In the genomic region with DNA sequence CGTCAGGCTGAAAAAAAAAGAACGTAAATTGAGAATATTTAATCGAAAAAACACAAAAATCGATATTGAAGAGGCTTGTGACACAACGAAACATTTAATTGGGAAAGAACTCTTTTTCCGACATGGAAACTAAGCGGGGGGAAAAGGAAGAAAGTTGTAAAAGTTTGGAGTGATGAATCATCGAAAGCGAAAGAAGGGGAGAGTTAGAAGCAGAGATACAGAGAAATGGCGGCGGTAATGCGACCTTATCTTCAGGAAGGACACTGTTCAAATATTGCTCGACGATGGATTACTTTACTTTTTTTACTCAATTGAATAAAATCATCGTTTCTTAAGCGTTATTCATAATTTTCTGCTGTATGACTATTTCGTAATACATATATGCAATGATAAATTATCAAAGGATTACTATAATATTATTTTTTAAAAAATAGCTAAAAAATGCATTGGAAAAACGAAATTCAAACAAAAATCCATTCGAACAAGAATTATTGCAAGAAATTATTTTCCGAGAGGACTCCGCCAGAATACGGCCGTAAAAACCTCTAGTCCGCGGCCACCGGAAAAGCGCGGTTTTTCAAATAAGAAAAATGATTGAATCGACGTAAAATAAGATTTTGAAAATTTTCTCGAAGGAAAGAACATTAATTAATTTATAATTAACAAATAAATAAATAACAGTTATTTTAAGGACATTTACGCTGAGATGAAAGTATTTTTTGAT, we compare ENCODE assay signal across 2 worm cellular contexts.
TF ChIP-seq lines count a peak whose summit lies in the region.

A gene (minus strand): TSS at position 13 of the 724 bp plus-strand sequence.

TF ChIP-seq in whole organism, L1 larva, 84 proteins besides CTCF, POLR2A, EP300 and RAD21 (continued from another document):
- TF ChIP-seq mab-9 (GFP tag; IDR thresholded peaks at IDR 0.05; lab: Robert Waterston, UW) (peak; percentile 87), tbx-2 (tag; optimal IDR thresholded peaks at IDR 0.05; lab: Kevin White, UChicago) (peak; percentile 94), nhr-84 (tag; optimal IDR thresholded peaks at IDR 0.05; lab: Kevin White, UChicago) (no peak), ceh-63 (GFP tag; optimal IDR thresholded peaks at IDR 0.05; lab: Kevin White, UChicago) (no peak), lsy-2 (tag; optimal IDR thresholded peaks at IDR 0.05; lab: Kevin White, UChicago) (peak; percentile 74 to 87), unc-130 (tag; optimal IDR thresholded peaks at IDR 0.05; lab: Kevin White, UChicago) (peak; percentile 28), grh-1 (GFP tag; IDR thresholded peaks at IDR 0.05; lab: Robert Waterston, UW) (peak; percentile 83), ztf-11 (tag; optimal IDR thresholded peaks at IDR 0.05; lab: Kevin White, UChicago) (peak in 1 of 2 experiments; percentile 96), skn-1 (tag; optimal IDR thresholded peaks at IDR 0.05; lab: Kevin White, UChicago) (peak; percentile 30), nhr-237 (tag; optimal IDR thresholded peaks at IDR 0.05; lab: Kevin White, UChicago) (no peak), C34B4.2 (tag; optimal IDR thresholded peaks at IDR 0.05; lab: Kevin White, UChicago) (no peak), pqm-1 (tag; optimal IDR thresholded peaks at IDR 0.05; lab: Kevin White, UChicago) (no peak), ets-5 (GFP tag; IDR thresholded peaks at IDR 0.05; lab: Robert Waterston, UW) (no peak), jun-1 (tag; optimal IDR thresholded peaks at IDR 0.05; lab: Kevin White, UChicago) (no peak), nhr-76 (tag; optimal IDR thresholded peaks at IDR 0.05; lab: Kevin White, UChicago) (no peak), lin-13 (GFP tag; optimal IDR thresholded peaks at IDR 0.05; lab: Kevin White, UChicago) (no peak), ces-1 (GFP tag; optimal IDR thresholded peaks at IDR 0.05; lab: Kevin White, UChicago) (no peak), ceh-88 (GFP tag; IDR thresholded peaks at IDR 0.05; lab: Robert Waterston, UW) (peak; percentile 78), hlh-4 (tag; optimal IDR thresholded peaks at IDR 0.05; lab: Kevin White, UChicago) (peak; percentile 85), pag-3 (tag; optimal IDR thresholded peaks at IDR 0.05; lab: Kevin White, UChicago; ENCODE audit: borderline replicate concordance, insufficient read depth) (no peak), unc-86 (tag; optimal IDR thresholded peaks at IDR 0.05; lab: Kevin White, UChicago) (peak; percentile 83), swsn-7 (tag; optimal IDR thresholded peaks at IDR 0.05; lab: Kevin White, UChicago) (peak; percentile 89), blmp-1 (tag; optimal IDR thresholded peaks at IDR 0.05; lab: Kevin White, UChicago) (peak; percentile 89), nhr-85 (tag; lab: Kevin White, UChicago) (peak; percentile 92), ama-1 (optimal IDR thresholded peaks at IDR 0.05; lab: Kevin White, UChicago) (no peak), unc-30 (tag; optimal IDR thresholded peaks at IDR 0.05; lab: Kevin White, UChicago) (no peak), nhr-90 (tag; optimal IDR thresholded peaks at IDR 0.05; lab: Kevin White, UChicago; ENCODE audit: poor library complexity) (peak; percentile 96), elt-2 (tag; optimal IDR thresholded peaks at IDR 0.05; lab: Kevin White, UChicago) (peak; percentile 72)

TF ChIP-seq in whole organism, young adult, 124 proteins besides CTCF, POLR2A, EP300 and RAD21 (continued from another document):
- TF ChIP-seq nhr-120 (GFP tag; IDR thresholded peaks at IDR 0.05; lab: Robert Waterston, UW) (no peak), xnd-1 (tag; optimal IDR thresholded peaks at IDR 0.05; lab: Kevin White, UChicago) (peak; percentile 43), F33H1.4 (GFP tag; IDR thresholded peaks at IDR 0.05; lab: Robert Waterston, UW) (peak; percentile 53), nhr-27 (tag; optimal IDR thresholded peaks at IDR 0.05; lab: Kevin White, UChicago) (no peak), snpc-1.3 (tag; optimal IDR thresholded peaks at IDR 0.05; lab: Kevin White, UChicago; ENCODE audit: insufficient read depth) (no peak), ekl-4 (GFP tag; IDR thresholded peaks at IDR 0.05; lab: Robert Waterston, UW) (no peak), madf-8 (GFP tag; conservative IDR thresholded peaks at IDR 0.05; lab: Robert Waterston, UW) (peak; percentile 37; the same call in 1 of the 2 replicates), F57C9.4 (tag; optimal IDR thresholded peaks at IDR 0.05; lab: Kevin White, UChicago) (no peak), ztf-26 (tag; optimal IDR thresholded peaks at IDR 0.05; lab: Kevin White, UChicago) (no peak), mcd-1 (GFP tag; IDR thresholded peaks at IDR 0.05; lab: Robert Waterston, UW) (no peak), ztf-6 (GFP tag; IDR thresholded peaks at IDR 0.05; lab: Robert Waterston, UW) (no peak), F10E7.11 (tag; optimal IDR thresholded peaks at IDR 0.05; lab: Kevin White, UChicago) (no peak), lin-40 (tag; optimal IDR thresholded peaks at IDR 0.05; lab: Kevin White, UChicago) (peak; percentile 55), die-1 (tag; optimal IDR thresholded peaks at IDR 0.05; lab: Kevin White, UChicago) (no peak), aptf-3 (GFP tag; IDR thresholded peaks at IDR 0.05; lab: Robert Waterston, UW) (no peak), T26A5.8 (tag; optimal IDR thresholded peaks at IDR 0.05; lab: Kevin White, UChicago) (no peak), rcor-1 (GFP tag; IDR thresholded peaks at IDR 0.05; lab: Robert Waterston, UW) (0 out of 2 replicates have a peak, but pooled peaks have one; percentile 41), hlh-26 (GFP tag; conservative IDR thresholded peaks at IDR 0.05; lab: Robert Waterston, UW) (no peak), Y95B8A.8 (GFP tag; IDR thresholded peaks at IDR 0.05; lab: Robert Waterston, UW) (no peak), tbp1 (GFP tag; optimal IDR thresholded peaks at IDR 0.05; lab: Kevin White, UChicago) (no peak), bed-2 (GFP tag; IDR thresholded peaks at IDR 0.05; lab: Robert Waterston, UW) (peak; percentile 45; the same call in 1 of the 2 replicates)
